Fruit fly (Drosophila melanogaster): ENCODE data around the gene EMC1.

The EMC1 gene

dm6 chr3R:7895457-7895856, 11.7 kb downstream of the EMC1 start (continued):
- TF ChIP-seq CG34406 (GFP tag; optimal IDR thresholded peaks at IDR 0.05) (peak; percentile 82), net (GFP tag; optimal IDR thresholded peaks at IDR 0.05) (peak; percentile 86), Ets96B (tag; optimal IDR thresholded peaks at IDR 0.05) (peak; percentile 91), Blimp-1 (GFP tag; optimal IDR thresholded peaks at IDR 0.05) (no peak), Hr4 (GFP tag; optimal IDR thresholded peaks at IDR 0.05) (peak; percentile 93), spab (GFP tag; optimal IDR thresholded peaks at IDR 0.05) (peak; percentile 83), fd59A (GFP tag; optimal IDR thresholded peaks at IDR 0.05) (peak; percentile 78), Ets21C (GFP tag; optimal IDR thresholded peaks at IDR 0.05) (no peak), CG8119 (GFP tag; IDR thresholded peaks at IDR 0.05) (peak; percentile 96), ss (GFP tag; optimal IDR thresholded peaks at IDR 0.05) (no peak), CG6163 (GFP tag; IDR thresholded peaks at IDR 0.05) (peak; percentile 95), vri (GFP tag; optimal IDR thresholded peaks at IDR 0.05) (no peak), eg (GFP tag; IDR thresholded peaks at IDR 0.05) (peak; percentile 97), CG1621 (tag; optimal IDR thresholded peaks at IDR 0.05) (peak; percentile 83), lz (GFP tag; optimal IDR thresholded peaks at IDR 0.05) (peak; percentile 62)

DNA sequence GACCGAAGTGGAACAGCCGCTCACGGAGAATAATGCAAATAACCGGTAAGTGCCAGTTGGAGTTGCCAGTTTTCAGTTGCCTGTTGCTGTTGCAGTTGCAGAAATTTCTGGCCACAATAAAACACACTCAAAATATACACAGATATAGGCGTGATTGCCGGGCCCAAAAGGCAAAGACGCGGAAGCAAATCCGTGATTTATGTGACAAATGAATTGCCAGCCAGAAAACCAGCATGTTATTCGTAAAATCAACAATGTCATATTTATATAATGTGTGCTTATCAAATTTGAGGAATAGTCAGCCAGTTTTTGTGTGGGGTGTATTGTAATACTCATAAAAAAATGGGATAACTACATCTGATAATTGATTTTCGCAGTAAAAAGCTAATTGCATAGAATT, 12.6 kb downstream of the EMC1 start:
- TF ChIP-seq CG1621 (tag; optimal IDR thresholded peaks at IDR 0.05) (peak; percentile 37), eg (GFP tag; IDR thresholded peaks at IDR 0.05) (no peak; the same call in 1 of the 3 replicates), achi (GFP tag; optimal IDR thresholded peaks at IDR 0.05) (peak; percentile 0), CG6276 (GFP tag; optimal IDR thresholded peaks at IDR 0.05) (peak; percentile 8), Hr38 (GFP tag; optimal IDR thresholded peaks at IDR 0.05) (no peak), CG4318 (GFP tag; optimal IDR thresholded peaks at IDR 0.05) (peak; percentile 22), salr (GFP tag; optimal IDR thresholded peaks at IDR 0.05) (peak in 1 of 2 experiments; percentile 38), Eip78C (GFP tag) (peak; percentile 79), Hr4 (GFP tag; optimal IDR thresholded peaks at IDR 0.05) (peak; percentile 12), CG32006 (GFP tag; optimal IDR thresholded peaks at IDR 0.05) (peak; percentile 52), acj6 (GFP tag; optimal IDR thresholded peaks at IDR 0.05) (no peak), Eip75B (GFP tag; optimal IDR thresholded peaks at IDR 0.05) (peak; percentile 33), pdm3 (GFP tag; optimal IDR thresholded peaks at IDR 0.05) (peak; percentile 13), CG8119 (GFP tag; IDR thresholded peaks at IDR 0.05) (no peak)

dm6 chr3R:7892246-7893000, 14.7 kb downstream of the EMC1 start:
- TF ChIP-seq CG10669 (GFP tag; optimal IDR thresholded peaks at IDR 0.05) (no peak), Sox14 (GFP tag; optimal IDR thresholded peaks at IDR 0.05) (no peak), dac (GFP tag; optimal IDR thresholded peaks at IDR 0.05) (no peak), CG8119 (GFP tag; IDR thresholded peaks at IDR 0.05) (peak; percentile 81), CG6792 (GFP tag; optimal IDR thresholded peaks at IDR 0.05) (no peak), topi (GFP tag; optimal IDR thresholded peaks at IDR 0.05) (no peak), CG34406 (GFP tag; optimal IDR thresholded peaks at IDR 0.05) (no peak), dsx (GFP tag; optimal IDR thresholded peaks at IDR 0.05; ENCODE audit: poor library complexity, severe bottlenecking) (peak; percentile 47), CG7368 (GFP tag; optimal IDR thresholded peaks at IDR 0.05) (no peak), salr (GFP tag; optimal IDR thresholded peaks at IDR 0.05) (no peak), CG3919 (GFP tag; optimal IDR thresholded peaks at IDR 0.05) (no peak), ss (GFP tag; optimal IDR thresholded peaks at IDR 0.05) (peak; percentile 4 to 71), achi (GFP tag; optimal IDR thresholded peaks at IDR 0.05) (peak; percentile 54), CG8319 (GFP tag; optimal IDR thresholded peaks at IDR 0.05) (no peak), CG9139 (GFP tag; optimal IDR thresholded peaks at IDR 0.05) (peak; percentile 7), spab (GFP tag; optimal IDR thresholded peaks at IDR 0.05) (peak; percentile 29), Ets21C (GFP tag; optimal IDR thresholded peaks at IDR 0.05) (no peak), CG3032 (tag; optimal IDR thresholded peaks at IDR 0.05) (peak; percentile 46), cyc (GFP tag; optimal IDR thresholded peaks at IDR 0.05) (no peak), Eip93F (GFP tag; optimal IDR thresholded peaks at IDR 0.05) (no peak), CG11902 (GFP tag; optimal IDR thresholded peaks at IDR 0.05) (no peak), CG11762 (GFP tag; optimal IDR thresholded peaks at IDR 0.05; ENCODE audit: insufficient read depth) (peak; percentile 24), Blimp-1 (GFP tag; optimal IDR thresholded peaks at IDR 0.05) (no peak), eg (GFP tag; IDR thresholded peaks at IDR 0.05) (peak; percentile 83), Sox15 (GFP tag; optimal IDR thresholded peaks at IDR 0.05) (no peak), Lpt (GFP tag; optimal IDR thresholded peaks at IDR 0.05) (peak; percentile 68), CG31627 (GFP tag; optimal IDR thresholded peaks at IDR 0.05) (no peak), CG32006 (GFP tag; optimal IDR thresholded peaks at IDR 0.05) (peak; percentile 77), Eip75B (GFP tag; optimal IDR thresholded peaks at IDR 0.05) (peak; percentile 9), Hr38 (GFP tag; optimal IDR thresholded peaks at IDR 0.05) (no peak), Hr4 (GFP tag; optimal IDR thresholded peaks at IDR 0.05) (peak; percentile 60), Smox (GFP tag; optimal IDR thresholded peaks at IDR 0.05) (no peak), CG15336 (GFP tag; IDR thresholded peaks at IDR 0.05) (peak; percentile 87)
